Worm (Caenorhabditis elegans) whole organism, early embryonic: ENCODE measurements around the gene T04C12.8.

Source experiments
- B0310.2 ChIP-seq: sonication (generic microtip); optimal IDR thresholded peaks from 2 replicates; lab custom pipeline; 2016; ENCODE audit warnings: mild to moderate bottlenecking, missing genetic modification characterization, missing compliant biosample characterization
- F13C5.2 ChIP-seq: sonication (generic microtip); optimal IDR thresholded peaks from 2 replicates; lab custom pipeline; 2017; ENCODE audit warnings: mild to moderate bottlenecking, missing genetic modification characterization, inconsistent platforms, missing compliant biosample characterization
- aly-1 ChIP-seq: sonication (generic microtip); optimal IDR thresholded peaks from 2 replicates; lab custom pipeline; 2016; ENCODE audit warnings: missing genetic modification characterization, missing compliant biosample characterization
- ama-1 ChIP-seq: fragments of 150-350 bp; optimal IDR thresholded peaks from 2 replicates; lab custom pipeline; 2014
- ceh-13 ChIP-seq: fragments of 200-800 bp; sonication (Bioruptor generic); optimal IDR thresholded peaks from 2 replicates; lab custom pipeline; 2018; ENCODE audit warnings: mild to moderate bottlenecking, missing genetic modification characterization, missing compliant biosample characterization
- ceh-36 ChIP-seq: sonication (generic microtip); optimal IDR thresholded peaks from 2 replicates; lab custom pipeline; 2016; ENCODE audit warnings: missing genetic modification characterization, inconsistent platforms, missing compliant biosample characterization
- ets-7 ChIP-seq: sonication (generic microtip); optimal IDR thresholded peaks from 2 replicates; lab custom pipeline; 2016; ENCODE audit warnings: missing genotype, missing genetic modification characterization, missing compliant biosample characterization
- flt-1 ChIP-seq: fragments of 200-800 bp; sonication (Bioruptor generic); IDR thresholded peaks from 2 replicates; pipeline ENCODE4 v1.3.6; 2022; ENCODE audit warnings: missing genetic modification characterization, missing compliant biosample characterization
- hmbx-1 ChIP-seq: sonication (generic microtip); optimal IDR thresholded peaks from 2 replicates; lab custom pipeline; 2016; ENCODE audit warnings: mild to moderate bottlenecking, missing genetic modification characterization, missing compliant biosample characterization
- hmg-4 ChIP-seq: fragments of 200-800 bp; sonication (Bioruptor generic); optimal IDR thresholded peaks from 2 replicates; lab custom pipeline; 2018; ENCODE audit warnings: mild to moderate bottlenecking, missing genetic modification characterization, missing compliant biosample characterization
- hnd-1 ChIP-seq: sonication (generic microtip); optimal IDR thresholded peaks from 2 replicates; lab custom pipeline; 2016; ENCODE audit warnings: missing genetic modification characterization, missing compliant biosample characterization
- pes-1 ChIP-seq: fragments of 200-800 bp; sonication (Bioruptor generic); IDR thresholded peaks from 2 replicates; pipeline ENCODE4 v1.3.6; 2022; ENCODE audit warnings: missing genetic modification reagents, missing genetic modification characterization, missing compliant biosample characterization
- scrt-1 ChIP-seq: fragments of 200-800 bp; sonication (Bioruptor generic); IDR thresholded peaks from 2 replicates; pipeline ENCODE4 v1.3.6; 2022; ENCODE audit warnings: missing genetic modification characterization, missing compliant biosample characterization
- sea-1 ChIP-seq: fragments of 200-800 bp; sonication (Bioruptor generic); conservative IDR thresholded peaks from 2 replicates; pipeline ENCODE4 v1.3.6; 2022; ENCODE audit warnings: missing genetic modification characterization, missing compliant biosample characterization
- tbx-11 ChIP-seq: fragments of 200-800 bp; sonication (Bioruptor generic); IDR thresholded peaks from 2 replicates; pipeline ENCODE4 v1.3.6; 2022; ENCODE audit warnings: missing genetic modification characterization, missing compliant biosample characterization
- tbx-37 ChIP-seq: fragments of 200-800 bp; sonication (Bioruptor generic); conservative IDR thresholded peaks from 2 replicates; pipeline ENCODE4 v1.3.6; 2022; ENCODE audit warnings: missing genetic modification reagents, missing genetic modification characterization, missing compliant biosample characterization
- tra-4 ChIP-seq: sonication (generic microtip); optimal IDR thresholded peaks from 2 replicates; lab custom pipeline; 2017; ENCODE audit warnings: missing genetic modification characterization, missing compliant biosample characterization

T04C12.8 gene

DNA sequence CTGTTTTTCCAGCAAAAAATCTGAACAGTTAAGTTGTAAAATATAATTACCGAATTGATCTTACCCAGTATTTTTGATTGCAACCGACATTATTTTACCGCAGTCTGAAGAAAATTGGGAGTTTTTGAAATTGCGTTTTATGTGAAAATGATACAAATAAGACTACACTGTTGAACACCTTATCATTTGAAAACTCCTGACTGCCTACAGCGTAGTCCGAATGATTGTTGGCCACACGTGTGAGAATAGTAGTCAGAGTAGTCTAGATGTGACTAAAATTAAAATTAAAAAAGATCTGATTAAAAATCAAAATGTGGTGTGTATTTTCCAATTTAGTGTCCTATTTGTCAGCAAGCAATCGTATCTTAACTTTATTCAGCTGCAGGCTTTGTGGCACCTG is 22.4 kb downstream of the T04C12.8 start, which contains the start of gene dhs-18:
Gene dhs-18 (minus strand): TSS at position 104 of the 400 bp plus-strand sequence.
- TF ChIP-seq B0310.2 (tag; lab: Kevin White, UChicago) (no peak), tbx-37 (GFP tag; lab: Robert Waterston, UW) (no peak), hmbx-1 (tag; lab: Kevin White, UChicago) (no peak), tra-4 (tag; lab: Kevin White, UChicago) (no peak), ceh-36 (tag; lab: Kevin White, UChicago) (no peak), hmg-4 (no peak), aly-1 (tag; lab: Kevin White, UChicago) (no peak), F13C5.2 (tag; lab: Kevin White, UChicago) (no peak), tbx-11 (GFP tag; lab: Robert Waterston, UW) (no peak), pes-1 (GFP tag; lab: Robert Waterston, UW) (no peak), sea-1 (GFP tag; lab: Robert Waterston, UW) (no peak), ets-7 (tag; lab: Kevin White, UChicago) (no peak), ceh-13 (GFP tag; lab: Kevin White, UChicago) (no peak), scrt-1 (no peak), flt-1 (GFP tag; lab: Robert Waterston, UW) (no peak), ama-1 (lab: Kevin White, UChicago) (no peak), hnd-1 (tag; lab: Kevin White, UChicago) (no peak)

DNA sequence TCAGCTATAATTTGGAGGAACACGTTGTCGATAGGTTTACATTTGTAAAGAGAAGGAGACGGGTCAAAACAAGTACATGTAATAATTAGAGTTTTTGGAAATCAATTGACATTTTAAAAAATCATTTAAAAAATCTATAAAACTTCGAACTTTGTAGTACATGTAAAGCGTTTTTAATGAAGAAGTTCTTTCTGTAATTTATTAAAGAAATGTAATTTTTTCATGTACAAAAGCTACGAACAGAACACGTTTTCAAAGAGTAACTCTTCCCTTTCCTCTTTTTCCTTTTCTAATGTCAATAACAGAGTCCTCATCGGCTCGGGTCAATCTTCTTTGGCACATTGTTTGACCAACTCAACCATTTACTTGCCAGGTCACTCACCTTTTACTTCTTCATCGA is 25.4 kb downstream of the T04C12.8 start, which contains the start of gene C45B11.6:
Gene C45B11.6 (plus strand): TSS at position 301 of the 400 bp plus-strand sequence.
- TF ChIP-seq ets-7 (tag; lab: Kevin White, UChicago) (no peak), sea-1 (GFP tag; lab: Robert Waterston, UW) (no peak), hmg-4 (no peak), scrt-1 (no peak), pes-1 (GFP tag; lab: Robert Waterston, UW) (no peak), aly-1 (tag; lab: Kevin White, UChicago) (no peak), B0310.2 (tag; lab: Kevin White, UChicago) (no peak), ceh-13 (GFP tag; lab: Kevin White, UChicago) (no peak), ama-1 (lab: Kevin White, UChicago) (no peak), hnd-1 (tag; lab: Kevin White, UChicago) (no peak), ceh-36 (tag; lab: Kevin White, UChicago) (no peak), flt-1 (GFP tag; lab: Robert Waterston, UW) (no peak), F13C5.2 (tag; lab: Kevin White, UChicago) (no peak), tbx-37 (GFP tag; lab: Robert Waterston, UW) (no peak), tra-4 (tag; lab: Kevin White, UChicago) (no peak), hmbx-1 (tag; lab: Kevin White, UChicago) (no peak), tbx-11 (GFP tag; lab: Robert Waterston, UW) (no peak)

DNA sequence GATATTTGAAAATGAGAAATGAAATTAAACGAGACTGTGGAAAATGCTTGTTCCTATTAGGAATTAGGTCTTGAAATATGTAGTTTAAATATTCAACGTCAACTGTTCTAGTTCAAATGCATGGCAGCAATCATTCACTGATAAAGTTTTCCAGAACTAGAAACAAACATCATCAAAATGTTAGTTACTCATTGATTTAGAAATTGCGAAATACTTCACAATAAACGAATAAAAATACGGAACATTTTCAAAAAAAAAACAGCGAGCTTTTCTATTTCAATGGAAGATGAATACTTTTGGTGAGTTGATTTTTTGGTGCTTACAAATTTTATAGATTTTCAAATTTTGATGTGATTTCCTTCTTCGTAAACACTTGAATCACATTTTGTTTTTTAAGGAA is 26.6 kb downstream of the T04C12.8 start, which contains the start of gene C45B11.2:
Gene C45B11.2 (plus strand): TSS at position 173 of the 400 bp plus-strand sequence.
- TF ChIP-seq tbx-11 (GFP tag; lab: Robert Waterston, UW) = no peak
- TF ChIP-seq aly-1 (tag; lab: Kevin White, UChicago) = no peak
- no peak for TF ChIP-seq B0310.2 (tag; lab: Kevin White, UChicago)
- TF ChIP-seq ets-7 (tag; lab: Kevin White, UChicago) = no peak
- TF ChIP-seq tbx-37 (GFP tag; lab: Robert Waterston, UW) = no peak
- TF ChIP-seq ceh-13 (GFP tag; lab: Kevin White, UChicago) = no peak
- TF ChIP-seq hnd-1 (tag; lab: Kevin White, UChicago) = no peak
- no peak for TF ChIP-seq sea-1 (GFP tag; lab: Robert Waterston, UW)
- TF ChIP-seq tra-4 (tag; lab: Kevin White, UChicago) = no peak
- no peak for TF ChIP-seq ceh-36 (tag; lab: Kevin White, UChicago)
- no peak for TF ChIP-seq ama-1 (lab: Kevin White, UChicago)
- no peak for TF ChIP-seq pes-1 (GFP tag; lab: Robert Waterston, UW)
- no peak for TF ChIP-seq F13C5.2 (tag; lab: Kevin White, UChicago)

DNA sequence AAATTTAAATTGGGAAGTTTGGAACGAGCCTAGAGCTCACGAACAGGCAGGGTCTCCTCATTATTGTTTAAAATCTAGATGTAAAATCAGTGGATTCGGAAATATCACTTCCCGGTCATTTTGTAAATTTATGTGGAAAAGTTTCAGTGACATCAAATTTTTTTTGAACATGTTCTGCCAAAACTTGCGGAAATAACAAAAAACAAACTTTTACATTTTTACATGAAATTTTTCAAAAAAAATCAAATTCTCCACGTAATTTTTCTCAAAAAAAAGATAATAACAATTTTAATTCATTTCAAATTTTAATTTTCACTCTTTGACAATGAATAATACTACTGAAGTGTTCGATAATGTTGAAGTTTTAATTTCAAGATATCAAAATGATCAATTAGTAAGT is 27.7 kb downstream of the T04C12.8 start, which contains the start of gene C45B11.5:
Gene C45B11.5 (plus strand): TSS at position 301 of the 400 bp plus-strand sequence.
- TF ChIP-seq scrt-1 = no peak
- no peak for TF ChIP-seq pes-1 (GFP tag; lab: Robert Waterston, UW)
- TF ChIP-seq ama-1 (lab: Kevin White, UChicago) = no peak
- TF ChIP-seq F13C5.2 (tag; lab: Kevin White, UChicago) = no peak
- no peak for TF ChIP-seq tra-4 (tag; lab: Kevin White, UChicago)
- TF ChIP-seq B0310.2 (tag; lab: Kevin White, UChicago) = no peak
- no peak for TF ChIP-seq ceh-13 (GFP tag; lab: Kevin White, UChicago)
- TF ChIP-seq ets-7 (tag; lab: Kevin White, UChicago) = no peak
- no peak for TF ChIP-seq flt-1 (GFP tag; lab: Robert Waterston, UW)
- TF ChIP-seq hnd-1 (tag; lab: Kevin White, UChicago) = no peak
- TF ChIP-seq hmbx-1 (tag; lab: Kevin White, UChicago) = no peak
- TF ChIP-seq aly-1 (tag; lab: Kevin White, UChicago) = no peak
- no peak for TF ChIP-seq tbx-37 (GFP tag; lab: Robert Waterston, UW)
- TF ChIP-seq ceh-36 (tag; lab: Kevin White, UChicago) = no peak
- no peak for TF ChIP-seq sea-1 (GFP tag; lab: Robert Waterston, UW)

DNA sequence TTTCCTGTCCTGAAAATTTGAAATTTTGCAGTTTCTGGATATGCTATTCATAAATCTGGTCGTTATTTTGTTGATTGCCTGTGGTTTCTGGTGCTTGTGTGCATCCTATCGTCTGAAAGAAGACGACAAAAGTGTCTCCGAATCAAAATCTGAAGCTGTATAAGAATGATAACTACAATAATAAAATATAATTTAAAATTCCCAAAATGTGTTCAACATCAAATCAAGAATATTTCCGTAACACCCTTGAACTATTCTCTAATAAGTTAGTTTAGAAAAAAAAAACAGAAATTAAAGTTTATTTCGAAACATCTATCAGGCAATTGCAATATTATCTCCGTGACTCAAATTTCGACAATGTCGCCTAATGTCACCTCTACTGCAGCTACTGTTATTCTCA is 28.7 kb downstream of the T04C12.8 start, which contains the start of gene C45B11.8:
Gene C45B11.8 (plus strand): TSS at position 301 of the 400 bp plus-strand sequence.
- TF ChIP-seq pes-1 (GFP tag; lab: Robert Waterston, UW) (no peak), ceh-13 (GFP tag; lab: Kevin White, UChicago) (no peak), aly-1 (tag; lab: Kevin White, UChicago) (no peak), flt-1 (GFP tag; lab: Robert Waterston, UW) (no peak), F13C5.2 (tag; lab: Kevin White, UChicago) (no peak), ama-1 (lab: Kevin White, UChicago) (no peak), hnd-1 (tag; lab: Kevin White, UChicago) (no peak), ceh-36 (tag; lab: Kevin White, UChicago) (no peak), scrt-1 (no peak), sea-1 (GFP tag; lab: Robert Waterston, UW) (no peak), tbx-11 (GFP tag; lab: Robert Waterston, UW) (no peak), hmg-4 (no peak), ets-7 (tag; lab: Kevin White, UChicago) (no peak), hmbx-1 (tag; lab: Kevin White, UChicago) (no peak)

- TF ChIP-seq scrt-1 = no peak
- no peak for TF ChIP-seq tbx-11 (GFP tag; lab: Robert Waterston, UW)
- no peak for TF ChIP-seq ama-1 (lab: Kevin White, UChicago)
- no peak for TF ChIP-seq F13C5.2 (tag; lab: Kevin White, UChicago)
- TF ChIP-seq sea-1 (GFP tag; lab: Robert Waterston, UW) = no peak
- no peak for TF ChIP-seq ceh-13 (GFP tag; lab: Kevin White, UChicago)
- no peak for TF ChIP-seq B0310.2 (tag; lab: Kevin White, UChicago)
- no peak for TF ChIP-seq tbx-37 (GFP tag; lab: Robert Waterston, UW)
- no peak for TF ChIP-seq tra-4 (tag; lab: Kevin White, UChicago)
Measured at ce11 chrV:11040020-11040419, 29.1 kb downstream of the T04C12.8 start, which contains the start of gene C45B11.9. Gene C45B11.9 (plus strand): TSS chrV:11040320.
